Fruit fly (Drosophila melanogaster) S2 (cell line): Measurements from ENCODE around the gene sn.

Experiments
- CG8478 ChIP-seq: fragments of >200 bp; optimal IDR thresholded peaks from 2 replicates; lab custom pipeline; 2018
- CTCF ChIP-seq, 2 experiments: fragments of >200 bp; optimal IDR thresholded peaks; 2 replicates each; lab custom pipeline; 2018

- TF ChIP-seq CTCF (optimal IDR thresholded peaks at IDR 0.05; lab: Kevin White, UChicago), result no peak
- no peak for TF ChIP-seq CG8478 (lab: Kevin White, UChicago)
Observed at dm6 chrX:7972363-7972942, 8.6 kb downstream of the sn start.
